Fruit fly (Drosophila melanogaster) whole organism, embryonic: ENCODE data around the gene CG7333.

Source experiments
- Atf6 ChIP-seq: fragments of 200-800 bp; sonication (Bioruptor generic); IDR thresholded peaks from 2 replicates; pipeline ENCODE4 v1.3.6; 2022; ENCODE audit warnings: missing biosample characterization, missing genetic modification characterization
- CG1024 ChIP-seq: fragments of 200-800 bp; sonication (Bioruptor generic); IDR thresholded peaks from 2 replicates; pipeline ENCODE4 v1.3.6; 2022; ENCODE audit warnings: missing biosample characterization, missing genetic modification characterization
- CG10431 ChIP-seq: fragments of 200-800 bp; sonication (Bioruptor generic); optimal IDR thresholded peaks from 3 replicates; lab custom pipeline; 2018; ENCODE audit warnings: missing biosample characterization, mild to moderate bottlenecking, missing genetic modification characterization
- CG12659 ChIP-seq: fragments of 200-800 bp; sonication (Bioruptor generic); optimal IDR thresholded peaks from 3 replicates; lab custom pipeline; 2017; ENCODE audit warnings: mild to moderate bottlenecking, missing biosample characterization, missing genetic modification reagents, missing genetic modification characterization
- CG13894 ChIP-seq: fragments of 200-800 bp; sonication (Bioruptor generic); optimal IDR thresholded peaks from 3 replicates; lab custom pipeline; 2018; ENCODE audit warnings: missing biosample characterization, mild to moderate bottlenecking, missing genetic modification characterization, moderate library complexity
- CG14860 ChIP-seq: fragments of 200-800 bp; sonication (Bioruptor generic); IDR thresholded peaks from 3 replicates; pipeline ENCODE4 v1.3.6; 2022; ENCODE audit warnings: missing biosample characterization, missing genetic modification characterization; ENCODE audit not compliant: partially characterized antibody
- CG1529 ChIP-seq: fragments of 200-800 bp; sonication (Bioruptor generic); optimal IDR thresholded peaks from 3 replicates; lab custom pipeline; 2018; ENCODE audit warnings: missing biosample characterization, missing genetic modification characterization
- CG18476 ChIP-seq: fragments of 200-800 bp; sonication (Bioruptor generic); optimal IDR thresholded peaks from 2 replicates; lab custom pipeline; 2016; ENCODE audit warnings: missing biosample characterization, mild to moderate bottlenecking, missing genetic modification characterization
- CG18599 ChIP-seq: fragments of 200-800 bp; sonication (Bioruptor generic); optimal IDR thresholded peaks from 3 replicates; lab custom pipeline; 2017; ENCODE audit warnings: missing biosample characterization, missing genetic modification characterization, mild to moderate bottlenecking, moderate library complexity, missing genetic modification reagents
- CG18764 ChIP-seq: fragments of 200-800 bp; sonication (Bioruptor generic); optimal IDR thresholded peaks from 3 replicates; lab custom pipeline; 2016; ENCODE audit warnings: missing biosample characterization, missing genetic modification characterization
- CG2129 ChIP-seq: fragments of 200-800 bp; sonication (Bioruptor generic); IDR thresholded peaks from 2 replicates; pipeline ENCODE4 v1.3.6; 2022; ENCODE audit warnings: missing biosample characterization, missing genetic modification characterization; ENCODE audit not compliant: partially characterized antibody
- CG30431 ChIP-seq: fragments of 200-800 bp; sonication (Bioruptor generic); optimal IDR thresholded peaks from 2 replicates; lab custom pipeline; 2017; ENCODE audit warnings: missing biosample characterization, missing genetic modification characterization
- CG31441 ChIP-seq: fragments of 200-800 bp; sonication (Bioruptor generic); IDR thresholded peaks from 2 replicates; pipeline ENCODE4 v1.3.6; 2022; ENCODE audit warnings: missing biosample characterization, missing genetic modification characterization
- CG33557 ChIP-seq: fragments of 200-800 bp; sonication (Bioruptor generic); optimal IDR thresholded peaks from 2 replicates; lab custom pipeline; 2019; ENCODE audit warnings: missing biosample characterization, mild to moderate bottlenecking, missing genetic modification characterization, moderate library complexity
- CG3847 ChIP-seq: fragments of 200-800 bp; sonication (Bioruptor generic); IDR thresholded peaks from 2 replicates; pipeline ENCODE4 v1.3.6; 2022; ENCODE audit warnings: missing biosample characterization, missing genetic modification characterization
- CG4424 ChIP-seq: fragments of 200-800 bp; sonication (Bioruptor generic); optimal IDR thresholded peaks from 3 replicates; lab custom pipeline; 2016; ENCODE audit warnings: missing biosample characterization, missing genetic modification characterization
- CG5245 ChIP-seq: fragments of 200-800 bp; sonication (Bioruptor generic); optimal IDR thresholded peaks from 3 replicates; lab custom pipeline; 2016; ENCODE audit warnings: missing biosample characterization, missing genetic modification characterization
- CG5953 ChIP-seq: fragments of 200-800 bp; sonication (Bioruptor generic); IDR thresholded peaks from 2 replicates; pipeline ENCODE4 v1.3.6; 2022; ENCODE audit warnings: missing biosample characterization, missing genetic modification characterization
- D ChIP-seq, 2 experiments: fragments of 200-800 bp in 1 of 2; fragments of >200 bp in 1 of 2; sonication (Bioruptor generic) in 1 of 2; optimal IDR thresholded peaks; 2 replicates in 1 of 2; 3 replicates in 1 of 2; lab custom pipeline; 2017; ENCODE audit warnings: mild to moderate bottlenecking in 1 of 2, missing biosample characterization in 1 of 2, missing genetic modification characterization in 1 of 2, missing genetic modification reagents in 1 of 2
- ERR ChIP-seq: fragments of 200-800 bp; sonication (Bioruptor generic); optimal IDR thresholded peaks from 2 replicates; lab custom pipeline; 2016; ENCODE audit warnings: missing biosample characterization, missing genetic modification characterization
- Gsc ChIP-seq: fragments of 200-800 bp; sonication (Bioruptor generic); IDR thresholded peaks from 2 replicates; pipeline ENCODE4 v1.3.6; 2022; ENCODE audit warnings: missing biosample characterization, missing genetic modification characterization
- Jarid2 ChIP-seq: fragments of 200-800 bp; sonication (Bioruptor generic); optimal IDR thresholded peaks from 3 replicates; lab custom pipeline; 2017; ENCODE audit warnings: mild to moderate bottlenecking, missing biosample characterization, missing genetic modification reagents, missing genetic modification characterization
- Mad ChIP-seq: fragments of 200-800 bp; sonication (Bioruptor generic); optimal IDR thresholded peaks from 2 replicates; lab custom pipeline; 2016; ENCODE audit warnings: missing biosample characterization, missing genetic modification characterization
- Max ChIP-seq: fragments of 200-800 bp; sonication (Bioruptor generic); optimal IDR thresholded peaks from 2 replicates; lab custom pipeline; 2016; ENCODE audit warnings: missing biosample characterization, mild to moderate bottlenecking, missing genetic modification characterization
- Mrtf ChIP-seq: fragments of 200-800 bp; sonication (Bioruptor generic); IDR thresholded peaks from 3 replicates; pipeline ENCODE4 v1.3.6; 2022; ENCODE audit warnings: missing biosample characterization, missing genetic modification characterization
- Myb ChIP-seq: fragments of 200-800 bp; sonication (Bioruptor generic); optimal IDR thresholded peaks from 2 replicates; lab custom pipeline; 2016; ENCODE audit warnings: missing biosample characterization, missing genetic modification characterization
- Oaz ChIP-seq: fragments of 200-800 bp; sonication (Bioruptor generic); IDR thresholded peaks from 2 replicates; pipeline ENCODE4 v1.3.6; 2022; ENCODE audit warnings: missing biosample characterization, missing genetic modification characterization
- Oli ChIP-seq: fragments of 200-800 bp; sonication (Bioruptor generic); optimal IDR thresholded peaks from 2 replicates; lab custom pipeline; 2018; ENCODE audit warnings: missing biosample characterization, mild to moderate bottlenecking, missing genetic modification characterization, moderate library complexity
- Opbp ChIP-seq: fragments of 200-800 bp; sonication (Bioruptor generic); IDR thresholded peaks from 3 replicates; pipeline ENCODE4 v1.3.6; 2022; ENCODE audit warnings: missing biosample characterization, missing genetic modification characterization; ENCODE audit not compliant: partially characterized antibody
- Optix ChIP-seq: fragments of 200-800 bp; sonication (Bioruptor generic); IDR thresholded peaks from 3 replicates; pipeline ENCODE4 v1.3.6; 2022; ENCODE audit warnings: missing biosample characterization, missing genetic modification characterization
- Rx ChIP-seq: fragments of 200-800 bp; sonication (Bioruptor generic); IDR thresholded peaks from 2 replicates; pipeline ENCODE4 v1.3.6; 2022; ENCODE audit warnings: missing biosample characterization, missing genetic modification characterization
- abd-A ChIP-seq: fragments of 200-800 bp; sonication (Bioruptor generic); optimal IDR thresholded peaks from 3 replicates; lab custom pipeline; 2019; ENCODE audit warnings: missing biosample characterization, mild to moderate bottlenecking, missing genetic modification characterization, moderate library complexity
- bsh ChIP-seq, 2 experiments: fragments of 200-800 bp; sonication (Bioruptor generic); optimal IDR thresholded peaks; 2 replicates each; lab custom pipeline; 2017 to 2018; ENCODE audit warnings: mild to moderate bottlenecking in 2 of 2, missing biosample characterization in 2 of 2, missing genetic modification characterization in 2 of 2, moderate library complexity in 1 of 2
- cas ChIP-seq: fragments of 200-800 bp; sonication (Bioruptor generic); IDR thresholded peaks from 2 replicates; pipeline ENCODE4 v1.3.6; 2022; ENCODE audit warnings: missing biosample characterization, missing genetic modification characterization
- chinmo ChIP-seq: fragments of 200-800 bp; sonication (Bioruptor generic); IDR thresholded peaks from 4 replicates; pipeline ENCODE4 v1.3.6; 2022; ENCODE audit warnings: missing biosample characterization, missing genetic modification characterization; ENCODE audit not compliant: partially characterized antibody
- dmrt11E ChIP-seq: fragments of 200-800 bp; sonication (Bioruptor generic); optimal IDR thresholded peaks from 3 replicates; lab custom pipeline; 2018; ENCODE audit warnings: missing biosample characterization, mild to moderate bottlenecking, missing genetic modification characterization, moderate library complexity
- ems ChIP-seq: fragments of 200-800 bp; sonication (Bioruptor generic); optimal IDR thresholded peaks from 3 replicates; lab custom pipeline; 2016; ENCODE audit warnings: missing biosample characterization, missing genetic modification characterization
- fd96Cb ChIP-seq: fragments of 200-800 bp; sonication (Bioruptor generic); optimal IDR thresholded peaks from 2 replicates; lab custom pipeline; 2018; ENCODE audit warnings: missing biosample characterization, mild to moderate bottlenecking, missing genetic modification characterization, moderate library complexity
- gfzf ChIP-seq: fragments of 200-800 bp; sonication (Bioruptor generic); optimal IDR thresholded peaks from 2 replicates; lab custom pipeline; 2016; ENCODE audit warnings: missing biosample characterization, mild to moderate bottlenecking, missing genetic modification characterization, moderate library complexity
- grau ChIP-seq: fragments of 200-800 bp; optimal IDR thresholded peaks from 3 replicates; lab custom pipeline; 2019; ENCODE audit warnings: missing biosample characterization, mild to moderate bottlenecking, missing genetic modification characterization, moderate library complexity
- grn ChIP-seq: fragments of 200-800 bp; sonication (Bioruptor generic); optimal IDR thresholded peaks from 3 replicates; lab custom pipeline; 2017; ENCODE audit warnings: missing biosample characterization, missing genetic modification characterization
- hbn ChIP-seq: fragments of 200-800 bp; sonication (Bioruptor generic); IDR thresholded peaks from 2 replicates; pipeline ENCODE4 v1.3.6; 2022; ENCODE audit warnings: missing biosample characterization, missing genetic modification characterization; ENCODE audit not compliant: partially characterized antibody
- insv ChIP-seq, 2 experiments: fragments of 200-800 bp; sonication (Bioruptor generic); optimal IDR thresholded peaks; 3 replicates each; lab custom pipeline; 2016 to 2018; ENCODE audit warnings: missing biosample characterization in 2 of 2, missing genetic modification characterization in 2 of 2
- ken ChIP-seq: fragments of 200-800 bp; sonication (Bioruptor generic); IDR thresholded peaks from 3 replicates; pipeline ENCODE4 v1.3.6; 2022; ENCODE audit warnings: missing biosample characterization, missing genetic modification characterization
- peb ChIP-seq: fragments of 200-800 bp; sonication (Bioruptor generic); IDR thresholded peaks from 2 replicates; pipeline ENCODE4 v1.3.6; 2022; ENCODE audit warnings: missing biosample characterization, missing genetic modification characterization
- pum ChIP-seq: fragments of 200-800 bp; sonication (Bioruptor generic); optimal IDR thresholded peaks from 2 replicates; lab custom pipeline; 2016; ENCODE audit warnings: missing biosample characterization, missing genetic modification characterization
- sens-2 ChIP-seq: fragments of 200-800 bp; sonication (Bioruptor generic); IDR thresholded peaks from 2 replicates; pipeline ENCODE4 v1.3.6; 2022; ENCODE audit warnings: missing biosample characterization, missing genetic modification characterization
- sisA ChIP-seq: fragments of 200-800 bp; sonication (Bioruptor generic); IDR thresholded peaks from 2 replicates; pipeline ENCODE4 v1.3.6; 2022; ENCODE audit warnings: missing biosample characterization, missing genetic modification characterization
- tio ChIP-seq: fragments of 200-800 bp; sonication (Bioruptor generic); optimal IDR thresholded peaks from 2 replicates; lab custom pipeline; 2017; ENCODE audit warnings: missing biosample characterization, missing genetic modification characterization, inconsistent platforms

Gene CG7333

DNA sequence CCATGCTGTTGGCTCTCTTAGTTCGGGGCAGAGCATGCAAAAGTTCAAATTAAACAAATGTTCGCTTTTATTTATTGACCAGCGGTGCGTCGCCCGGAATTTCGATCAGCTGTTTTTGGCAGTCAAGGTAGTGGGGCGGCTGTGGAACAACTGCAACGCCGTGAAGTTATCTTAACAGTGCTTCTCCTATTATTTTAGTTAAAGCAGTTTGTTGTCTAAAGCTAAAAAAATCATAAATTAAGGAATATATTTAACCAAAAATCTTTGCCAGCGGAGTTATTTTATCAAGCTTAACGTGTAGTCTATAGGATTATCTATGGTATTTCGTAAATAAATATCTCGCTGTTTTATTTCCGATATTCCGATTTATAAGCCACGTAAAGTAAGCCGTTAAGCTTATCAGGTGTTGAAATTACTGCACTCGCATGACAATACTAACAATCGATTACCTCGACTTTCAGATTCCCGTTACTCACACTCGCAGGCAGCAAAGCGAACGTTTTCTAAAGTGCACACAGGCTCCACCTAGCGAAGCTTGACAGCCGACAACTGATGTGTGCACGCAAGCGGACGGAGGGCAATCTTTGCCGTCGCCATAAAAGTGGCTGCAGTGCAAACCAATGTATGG, 48.0 kb downstream of the CG7333 start, which contains the start of the genes CG6195 and CG31220 (continued):
- TF ChIP-seq cas (no peak), Opbp (no peak), CG2129 (no peak), insv (GFP tag; optimal IDR thresholded peaks at IDR 0.05; lab: Kevin White, UChicago) (no peak), Mrtf (GFP tag; lab: Robert Waterston, UW) (no peak), hbn (GFP tag; lab: Robert Waterston, UW) (peak; percentile 33; the same call in 1 of the 2 replicates), Oli (no peak), Oaz (GFP tag; lab: Robert Waterston, UW) (no peak), CG33557 (no peak), D (optimal IDR thresholded peaks at IDR 0.05; lab: Kevin White, UChicago) (no peak), D (GFP tag; optimal IDR thresholded peaks at IDR 0.05; lab: Kevin White, UChicago) (no peak), CG10431 (peak; percentile 17), Myb (GFP tag; lab: Kevin White, UChicago) (peak; percentile 76), CG4424 (GFP tag; lab: Kevin White, UChicago) (no peak), CG3847 (GFP tag; lab: Robert Waterston, UW) (no peak), CG31441 (GFP tag; lab: Robert Waterston, UW) (no peak), bsh (GFP tag; optimal IDR thresholded peaks at IDR 0.05; lab: Kevin White, UChicago) (peak in 1 of 2 experiments; percentile 23), Atf6 (GFP tag; lab: Robert Waterston, UW) (0 out of 2 replicates have a peak, but pooled peaks have one; percentile 14), pum (GFP tag; lab: Kevin White, UChicago) (peak; percentile 0), CG18476 (GFP tag; lab: Kevin White, UChicago) (no peak), gfzf (GFP tag; lab: Kevin White, UChicago) (peak; percentile 48), CG14860 (GFP tag; lab: Robert Waterston, UW) (peak; percentile 26; the same call in 1 of the 3 replicates), ems (GFP tag; lab: Kevin White, UChicago) (no peak), Jarid2 (no peak), CG5953 (0 out of 2 replicates have a peak, but pooled peaks have one; percentile 35), CG12659 (peak; percentile 68), CG13894 (tag; lab: Kevin White, UChicago) (no peak), Optix (GFP tag; lab: Robert Waterston, UW) (peak; percentile 34; the same call in 1 of the 3 replicates), grn (GFP tag; lab: Kevin White, UChicago) (no peak), CG18764 (GFP tag; lab: Kevin White, UChicago) (no peak), sisA (GFP tag; lab: Robert Waterston, UW) (no peak), CG1529 (no peak), CG18599 (GFP tag; lab: Kevin White, UChicago) (no peak), abd-A (tag; lab: Kevin White, UChicago) (no peak), CG30431 (GFP tag; lab: Kevin White, UChicago) (no peak)

DNA sequence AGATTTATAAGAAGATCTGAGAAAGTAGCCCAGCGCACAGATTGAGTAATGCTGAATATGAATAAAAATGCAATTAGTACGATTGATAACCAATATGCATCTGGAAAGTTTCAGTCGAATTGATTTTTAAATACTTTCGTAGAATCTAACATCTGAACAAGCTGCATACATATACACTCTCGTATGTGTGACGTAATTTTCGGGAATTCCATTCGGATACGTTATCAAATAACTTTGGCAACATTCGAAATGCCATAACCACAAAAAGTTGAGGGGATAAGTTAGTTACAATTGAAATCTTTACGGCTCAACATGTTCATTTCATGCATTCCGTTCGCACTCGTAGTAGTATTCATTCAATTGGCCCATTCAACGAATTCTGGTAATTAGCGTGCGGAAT, 50.3 kb downstream of the CG7333 start, which contains the start of gene CG31219:
Gene CG31219, plus strand, starts transcription at position 301 of the 400 bp plus-strand sequence.
- TF ChIP-seq ERR (GFP tag; lab: Kevin White, UChicago) (no peak), CG5245 (GFP tag; lab: Kevin White, UChicago) (no peak), fd96Cb (tag; lab: Kevin White, UChicago) (no peak), tio (GFP tag; lab: Kevin White, UChicago) (no peak), Gsc (GFP tag; lab: Robert Waterston, UW) (no peak), ken (GFP tag; lab: Robert Waterston, UW) (no peak), Mad (GFP tag; lab: Kevin White, UChicago) (no peak), grau (tag; lab: Kevin White, UChicago) (no peak), peb (GFP tag; lab: Robert Waterston, UW) (no peak), CG1024 (no peak), dmrt11E (tag; lab: Kevin White, UChicago) (no peak), Max (no peak), sens-2 (no peak), Rx (GFP tag; lab: Robert Waterston, UW) (no peak), chinmo (GFP tag; lab: Robert Waterston, UW) (no peak)
